Fruit fly (Drosophila melanogaster) whole organism, embryonic: ENCODE data around the gene CG3999.

Experiments used
- Abd-B ChIP-seq: fragments of 200-800 bp; sonication (Bioruptor generic); optimal IDR thresholded peaks from 2 replicates; lab custom pipeline; 2018; ENCODE audit warnings: missing biosample characterization, mild to moderate bottlenecking, missing genetic modification characterization, moderate library complexity
- Ada2b ChIP-seq: fragments of 200-800 bp; sonication (Bioruptor generic); IDR thresholded peaks from 2 replicates; pipeline ENCODE4 v1.3.6; 2022; ENCODE audit warnings: missing biosample characterization, missing genetic modification characterization
- BtbVII ChIP-seq: fragments of 200-800 bp; sonication (Bioruptor generic); optimal IDR thresholded peaks from 3 replicates; lab custom pipeline; 2017; ENCODE audit warnings: missing biosample characterization, mild to moderate bottlenecking, missing genetic modification characterization
- CG10147 ChIP-seq: fragments of 200-800 bp; sonication (Bioruptor generic); optimal IDR thresholded peaks from 2 replicates; lab custom pipeline; 2019; ENCODE audit warnings: missing biosample characterization, mild to moderate bottlenecking, missing genetic modification characterization, moderate library complexity
- CG11247 ChIP-seq: fragments of 200-800 bp; sonication (Bioruptor generic); IDR thresholded peaks from 2 replicates; pipeline ENCODE4 v1.3.6; 2022; ENCODE audit warnings: missing biosample characterization, missing genetic modification characterization
- CG12391 ChIP-seq: fragments of 200-800 bp; sonication (Bioruptor generic); optimal IDR thresholded peaks from 3 replicates; lab custom pipeline; 2018; ENCODE audit warnings: missing biosample characterization, mild to moderate bottlenecking, missing genetic modification characterization, moderate library complexity
- CG13424 ChIP-seq: fragments of 200-800 bp; sonication (Bioruptor generic); optimal IDR thresholded peaks from 2 replicates; lab custom pipeline; 2019; ENCODE audit warnings: missing biosample characterization, mild to moderate bottlenecking, missing genetic modification characterization, moderate library complexity
- CG1603 ChIP-seq: fragments of 200-800 bp; sonication (Bioruptor generic); optimal IDR thresholded peaks from 2 replicates; lab custom pipeline; 2019; ENCODE audit warnings: missing biosample characterization, mild to moderate bottlenecking, missing genetic modification characterization, moderate library complexity
- CG18011 ChIP-seq: fragments of 200-800 bp; sonication (Bioruptor generic); optimal IDR thresholded peaks from 2 replicates; lab custom pipeline; 2017; ENCODE audit warnings: missing biosample characterization, missing genetic modification characterization, mild to moderate bottlenecking, moderate library complexity, missing genotype
- CG18619 ChIP-seq: fragments of 200-800 bp; sonication (Bioruptor generic); optimal IDR thresholded peaks from 3 replicates; lab custom pipeline; 2017; ENCODE audit warnings: missing biosample characterization, mild to moderate bottlenecking, missing genetic modification characterization
- CG2678 ChIP-seq: fragments of 200-800 bp; sonication (Bioruptor generic); optimal IDR thresholded peaks from 3 replicates; lab custom pipeline; 2019; ENCODE audit warnings: missing biosample characterization, mild to moderate bottlenecking, missing genetic modification characterization, moderate library complexity
- CG3065 ChIP-seq: fragments of 200-800 bp; sonication (Bioruptor generic); optimal IDR thresholded peaks from 2 replicates; lab custom pipeline; 2016; ENCODE audit warnings: missing biosample characterization, missing genetic modification characterization
- CG31224 ChIP-seq: fragments of 200-800 bp; sonication (Bioruptor generic); IDR thresholded peaks from 2 replicates; pipeline ENCODE4 v1.3.6; 2022; ENCODE audit warnings: missing biosample characterization, missing genetic modification characterization
- CG31441 ChIP-seq: fragments of 200-800 bp; sonication (Bioruptor generic); IDR thresholded peaks from 2 replicates; pipeline ENCODE4 v1.3.6; 2022; ENCODE audit warnings: missing biosample characterization, missing genetic modification characterization
- CG32772 ChIP-seq: fragments of 200-800 bp; sonication (Bioruptor generic); IDR thresholded peaks from 2 replicates; pipeline ENCODE4 v1.3.6; 2022; ENCODE audit warnings: missing biosample characterization, missing genetic modification characterization
- CG4424 ChIP-seq: fragments of 200-800 bp; sonication (Bioruptor generic); optimal IDR thresholded peaks from 3 replicates; lab custom pipeline; 2016; ENCODE audit warnings: missing biosample characterization, missing genetic modification characterization
- CG6683 ChIP-seq: fragments of 200-800 bp; sonication (Bioruptor generic); optimal IDR thresholded peaks from 2 replicates; lab custom pipeline; 2017; ENCODE audit warnings: missing biosample characterization, mild to moderate bottlenecking, missing genetic modification characterization, missing genetic modification reagents
- CG6765 ChIP-seq: fragments of 200-800 bp; sonication (Bioruptor generic); optimal IDR thresholded peaks from 3 replicates; lab custom pipeline; 2017; ENCODE audit warnings: missing biosample characterization, mild to moderate bottlenecking, missing genetic modification characterization
- CG6854 ChIP-seq: fragments of 200-800 bp; sonication (Bioruptor generic); optimal IDR thresholded peaks from 3 replicates; lab custom pipeline; 2017; ENCODE audit warnings: missing biosample characterization, mild to moderate bottlenecking, missing genetic modification characterization
- CG7786 ChIP-seq: fragments of 200-800 bp; sonication (Bioruptor generic); optimal IDR thresholded peaks from 2 replicates; lab custom pipeline; 2016; ENCODE audit warnings: missing biosample characterization, missing genetic modification characterization
- CG8478 ChIP-seq: fragments of >200 bp; optimal IDR thresholded peaks from 2 replicates; lab custom pipeline; 2018
- CG9437 ChIP-seq: fragments of 200-800 bp; sonication (Bioruptor generic); optimal IDR thresholded peaks from 2 replicates; lab custom pipeline; 2018; ENCODE audit warnings: missing biosample characterization, mild to moderate bottlenecking, missing genetic modification characterization
- Dip3 ChIP-seq: fragments of 200-800 bp; sonication (Bioruptor generic); optimal IDR thresholded peaks from 3 replicates; lab custom pipeline; 2016; ENCODE audit warnings: missing biosample characterization, missing genetic modification characterization
- Drgx ChIP-seq: fragments of 200-800 bp; sonication (Bioruptor generic); IDR thresholded peaks from 2 replicates; pipeline ENCODE4 v1.3.6; 2022; ENCODE audit warnings: missing biosample characterization, missing genetic modification characterization
- GATAe ChIP-seq: fragments of 200-800 bp; sonication (Bioruptor generic); conservative IDR thresholded peaks from 2 replicates; pipeline ENCODE4 v1.3.6; 2022; ENCODE audit warnings: missing biosample characterization, missing genetic modification characterization
- Hand ChIP-seq: fragments of 200-800 bp; sonication (Bioruptor generic); optimal IDR thresholded peaks from 2 replicates; lab custom pipeline; 2017; ENCODE audit warnings: mild to moderate bottlenecking, missing biosample characterization, missing genetic modification reagents, missing genetic modification characterization
- Oaz ChIP-seq: fragments of 200-800 bp; sonication (Bioruptor generic); IDR thresholded peaks from 2 replicates; pipeline ENCODE4 v1.3.6; 2022; ENCODE audit warnings: missing biosample characterization, missing genetic modification characterization
- Poxn ChIP-seq: fragments of 200-800 bp; sonication (Bioruptor generic); IDR thresholded peaks from 2 replicates; pipeline ENCODE4 v1.3.6; 2022; ENCODE audit warnings: missing biosample characterization, missing genetic modification characterization
- Usf ChIP-seq: fragments of 200-800 bp; sonication (Bioruptor generic); optimal IDR thresholded peaks from 2 replicates; lab custom pipeline; 2017; ENCODE audit warnings: missing genotype, missing biosample characterization, missing genetic modification characterization
- Vsx1 ChIP-seq: fragments of 200-800 bp; sonication (Bioruptor generic); optimal IDR thresholded peaks from 2 replicates; lab custom pipeline; 2017; ENCODE audit warnings: missing biosample characterization, mild to moderate bottlenecking, missing genetic modification characterization, missing genetic modification reagents
- Xrp1 ChIP-seq: fragments of 200-800 bp; sonication (Bioruptor generic); IDR thresholded peaks from 2 replicates; pipeline ENCODE4 v1.3.6; 2022; ENCODE audit warnings: missing biosample characterization, missing genetic modification characterization
- bab2 ChIP-seq: fragments of 200-800 bp; sonication (Bioruptor generic); optimal IDR thresholded peaks from 2 replicates; lab custom pipeline; 2016; ENCODE audit warnings: missing biosample characterization, missing genetic modification characterization
- cato ChIP-seq: fragments of 200-800 bp; sonication (Bioruptor generic); optimal IDR thresholded peaks from 2 replicates; lab custom pipeline; 2016; ENCODE audit warnings: missing biosample characterization, missing genetic modification characterization, borderline replicate concordance
- chm ChIP-seq: fragments of 200-800 bp; sonication (Bioruptor generic); IDR thresholded peaks from 2 replicates; pipeline ENCODE4 v1.3.6; 2022; ENCODE audit warnings: missing biosample characterization, missing genetic modification characterization
- esg ChIP-seq: fragments of 200-800 bp; sonication (Bioruptor generic); conservative IDR thresholded peaks from 2 replicates; pipeline ENCODE4 v1.3.6; 2022; ENCODE audit warnings: missing biosample characterization, missing genetic modification characterization
- ftz-f1 ChIP-seq: fragments of 200-800 bp; sonication (Bioruptor generic); optimal IDR thresholded peaks from 2 replicates; lab custom pipeline; 2016; ENCODE audit warnings: missing biosample characterization, missing genetic modification characterization
- ham ChIP-seq: fragments of 200-800 bp; sonication (Bioruptor generic); IDR thresholded peaks from 2 replicates; pipeline ENCODE4 v1.3.6; 2022; ENCODE audit warnings: missing biosample characterization, missing genetic modification characterization
- hb ChIP-seq: fragments of 200-800 bp; sonication (Bioruptor generic); IDR thresholded peaks from 3 replicates; pipeline ENCODE4 v1.3.6; 2022; ENCODE audit warnings: missing biosample characterization, missing genetic modification characterization; ENCODE audit not compliant: partially characterized antibody
- jumu ChIP-seq: fragments of 200-800 bp; sonication (Bioruptor generic); optimal IDR thresholded peaks from 3 replicates; lab custom pipeline; 2016; ENCODE audit warnings: missing biosample characterization, missing genetic modification characterization
- ken ChIP-seq: fragments of 200-800 bp; sonication (Bioruptor generic); IDR thresholded peaks from 3 replicates; pipeline ENCODE4 v1.3.6; 2022; ENCODE audit warnings: missing biosample characterization, missing genetic modification characterization
- klu ChIP-seq: fragments of 200-800 bp; sonication (Bioruptor generic); IDR thresholded peaks from 2 replicates; pipeline ENCODE4 v1.3.6; 2022; ENCODE audit warnings: missing biosample characterization, missing genetic modification characterization
- kni ChIP-seq: fragments of 200-800 bp; sonication (Bioruptor generic); optimal IDR thresholded peaks from 3 replicates; lab custom pipeline; 2017; ENCODE audit warnings: mild to moderate bottlenecking, missing biosample characterization, missing genetic modification reagents, missing genetic modification characterization
- knrl ChIP-seq: fragments of 200-800 bp; sonication (Bioruptor generic); IDR thresholded peaks from 3 replicates; pipeline ENCODE4 v1.3.6; 2022; ENCODE audit warnings: missing biosample characterization, missing genetic modification characterization; ENCODE audit not compliant: partially characterized antibody
- lilli ChIP-seq: fragments of 200-800 bp; sonication (Bioruptor generic); optimal IDR thresholded peaks from 3 replicates; lab custom pipeline; 2016; ENCODE audit warnings: missing biosample characterization, missing genetic modification characterization
- mirr ChIP-seq: fragments of 200-800 bp; sonication (Bioruptor generic); optimal IDR thresholded peaks from 3 replicates; lab custom pipeline; 2018; ENCODE audit warnings: missing biosample characterization, mild to moderate bottlenecking, missing genetic modification characterization
- otp ChIP-seq: fragments of 200-800 bp; sonication (Bioruptor generic); IDR thresholded peaks from 3 replicates; pipeline ENCODE4, ENCODE4 v1.3.6; 2022; ENCODE audit warnings: missing biosample characterization, missing genetic modification characterization
- prd ChIP-seq, 3 experiments: fragments of >200 bp in 2 of 3; fragments of 200-800 bp in 1 of 3; sonication (Bioruptor generic) in 1 of 3; optimal IDR thresholded peaks in 2 of 3; IDR thresholded peaks in 1 of 3; 2 replicates in 2 of 3; 3 replicates in 1 of 3; pipeline versions ENCODE4 v1.3.6 to Lab custom; 2017 to 2022; ENCODE audit warnings: missing biosample characterization in 1 of 3, missing genetic modification characterization in 1 of 3
- psq ChIP-seq: fragments of 200-800 bp; sonication (Bioruptor generic); optimal IDR thresholded peaks from 2 replicates; lab custom pipeline; 2017; ENCODE audit warnings: missing biosample characterization, missing genetic modification characterization
- zfh2 ChIP-seq: fragments of 200-800 bp; sonication (Bioruptor generic); optimal IDR thresholded peaks from 2 replicates; lab custom pipeline; 2016; ENCODE audit warnings: missing biosample characterization, missing genetic modification characterization

CG3999 gene

DNA sequence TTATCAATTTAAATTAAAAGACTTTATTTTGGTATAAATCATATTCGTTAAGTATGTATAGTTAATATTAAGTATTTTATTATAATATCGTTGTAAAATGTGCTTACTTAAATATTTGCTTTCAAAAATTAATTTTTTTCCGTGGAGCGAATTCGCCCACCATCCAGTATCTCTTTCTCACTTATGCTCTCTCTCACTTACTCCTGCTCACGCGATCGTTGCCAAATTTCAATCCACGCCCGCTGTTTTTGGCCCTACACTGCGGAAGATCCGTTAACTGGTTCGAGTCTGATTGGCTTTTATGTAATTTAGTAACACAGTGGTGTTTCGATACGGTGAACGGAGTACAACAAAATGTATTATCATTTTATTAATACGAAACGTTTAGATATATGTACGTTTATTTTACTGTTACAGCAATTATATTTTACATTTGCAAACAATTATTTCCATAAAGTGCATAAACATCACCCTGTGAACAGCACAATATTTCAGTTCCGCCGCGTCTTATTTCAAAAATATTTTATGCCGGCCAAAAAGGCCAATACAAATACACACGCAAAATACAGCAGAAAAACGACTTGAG lies 14.3 kb downstream of the CG3999 start (continued):
- peak; percentile 52 for TF ChIP-seq Xrp1 (GFP tag; lab: Robert Waterston, UW)
- no peak for TF ChIP-seq psq
- peak; percentile 34 for TF ChIP-seq Ada2b (GFP tag; lab: Robert Waterston, UW)
- TF ChIP-seq GATAe (GFP tag; lab: Robert Waterston, UW) = 0 out of 2 replicates have a peak, but pooled peaks have one; percentile 13
- peak; percentile 58 for TF ChIP-seq CG31441 (GFP tag; lab: Robert Waterston, UW)
- no peak for TF ChIP-seq ftz-f1 (GFP tag; lab: Kevin White, UChicago)
- peak; percentile 18 for TF ChIP-seq bab2
- TF ChIP-seq CG4424 (GFP tag; lab: Kevin White, UChicago) = peak; percentile 44
- peak; percentile 57 for TF ChIP-seq klu (GFP tag; lab: Robert Waterston, UW)
- TF ChIP-seq CG6765 = peak; percentile 35
- TF ChIP-seq CG18011 (GFP tag; lab: Kevin White, UChicago) = no peak
- peak; percentile 62 for TF ChIP-seq CG31224
- peak; percentile 64 for TF ChIP-seq lilli (GFP tag; lab: Kevin White, UChicago)
- TF ChIP-seq CG18619 (GFP tag; lab: Kevin White, UChicago) = peak; percentile 65
- peak; percentile 51 for TF ChIP-seq Vsx1 (GFP tag; lab: Kevin White, UChicago)
- no peak for TF ChIP-seq kni (GFP tag; lab: Kevin White, UChicago)
- no peak for TF ChIP-seq CG8478 (lab: Kevin White, UChicago)
- TF ChIP-seq CG2678 (tag; lab: Kevin White, UChicago) = peak; percentile 75
- no peak for TF ChIP-seq Abd-B
- TF ChIP-seq zfh2 (GFP tag; lab: Kevin White, UChicago) = peak; percentile 75
- peak; percentile 16 for TF ChIP-seq CG9437 (GFP tag; lab: Kevin White, UChicago)
- TF ChIP-seq ham (GFP tag; lab: Robert Waterston, UW) = 0 out of 2 replicates have a peak, but pooled peaks have one; percentile 30
- TF ChIP-seq CG13424 (tag; lab: Kevin White, UChicago) = peak; percentile 34
- peak; percentile 74 for TF ChIP-seq Drgx
- peak; percentile 48 for TF ChIP-seq CG1603
- TF ChIP-seq chm (GFP tag; lab: Robert Waterston, UW) = peak; percentile 41; the same call in 1 of the 2 replicates
- no peak for TF ChIP-seq CG32772 (GFP tag; lab: Robert Waterston, UW)
- peak; percentile 72 for TF ChIP-seq Dip3 (GFP tag; lab: Kevin White, UChicago)
- TF ChIP-seq CG12391 = peak; percentile 54
- peak; percentile 31 for TF ChIP-seq Hand (GFP tag; lab: Kevin White, UChicago)
- TF ChIP-seq CG10147 = peak; percentile 47
- peak; percentile 42 for TF ChIP-seq BtbVII
- peak; percentile 29; the same call in 1 of the 2 replicates for TF ChIP-seq Oaz (GFP tag; lab: Robert Waterston, UW)
- peak; percentile 46; the same call in 1 of the 2 replicates for TF ChIP-seq esg (GFP tag; lab: Robert Waterston, UW)
- no peak for TF ChIP-seq CG6854
- TF ChIP-seq CG7786 = peak; percentile 63
- TF ChIP-seq cato = peak; percentile 45
- TF ChIP-seq Poxn = no peak
- no peak for TF ChIP-seq knrl (GFP tag; lab: Robert Waterston, UW)
- TF ChIP-seq CG11247 = peak; percentile 24
- TF ChIP-seq jumu (GFP tag; lab: Kevin White, UChicago) = peak; percentile 33
- no peak; the same call in 2 of the 3 replicates for TF ChIP-seq ken
- peak; percentile 54; the same call in 1 of the 3 replicates for TF ChIP-seq otp
- TF ChIP-seq prd (optimal IDR thresholded peaks at IDR 0.05; lab: Kevin White, UChicago) = no peak
- peak; percentile 73; the same call in 2 of the 3 replicates for TF ChIP-seq prd (GFP tag; IDR thresholded peaks at IDR 0.05; lab: Robert Waterston, UW)
- peak; percentile 12 for TF ChIP-seq mirr (GFP tag; lab: Kevin White, UChicago)
- TF ChIP-seq hb (GFP tag; lab: Robert Waterston, UW) = no peak
- TF ChIP-seq CG3065 (GFP tag; lab: Kevin White, UChicago) = peak; percentile 25
- TF ChIP-seq Usf (GFP tag; lab: Kevin White, UChicago) = peak; percentile 29
- peak; percentile 9 for TF ChIP-seq CG6683 (GFP tag; lab: Kevin White, UChicago)
